Fruit fly (Drosophila melanogaster) whole organism: ENCODE data around the gene CG5068.
A peak's percentile ranks its signal among the peaks of the same experiment; 100 is the strongest.

Experiments
- Dll ChIP-seq: fragments of >200 bp; optimal IDR thresholded peaks from 2 replicates; lab custom pipeline; 2017
- pan ChIP-seq: fragments of >200 bp; optimal IDR thresholded peaks from 2 replicates; lab custom pipeline; 2017

dm6 chr3L:9033999-9034626, 47.6 kb downstream of the CG5068 start:
- TF ChIP-seq pan (lab: Kevin White, UChicago) (no peak), Dll (peak; percentile 67)
